Worm (Caenorhabditis elegans) whole organism, L3 larva: Measurements from ENCODE around the gene hlh-29.

Experiments
- R02D3.7 ChIP-seq: fragments of 150-350 bp; optimal IDR thresholded peaks from 2 replicates; lab custom pipeline; 2014; ENCODE audit warnings: missing biosample characterization, missing genetic modification characterization
- ama-1 ChIP-seq: fragments of 150-350 bp; optimal IDR thresholded peaks from 2 replicates; lab custom pipeline; 2018
- ceh-28 ChIP-seq: fragments of 150-350 bp; optimal IDR thresholded peaks from 2 replicates; lab custom pipeline; 2014; ENCODE audit warnings: missing biosample characterization, missing genetic modification reagents, missing genetic modification characterization
- ceh-9 ChIP-seq: sonication (generic microtip); optimal IDR thresholded peaks from 2 replicates; lab custom pipeline; 2018; ENCODE audit warnings: missing biosample characterization, missing genetic modification characterization
- daf-12 ChIP-seq: fragments of 150-350 bp; optimal IDR thresholded peaks from 2 replicates; lab custom pipeline; 2014; ENCODE audit warnings: missing biosample characterization, missing genetic modification reagents, missing genetic modification characterization
- egl-27 ChIP-seq: sonication (generic microtip); optimal IDR thresholded peaks from 4 replicates; lab custom pipeline; 2017; ENCODE audit warnings: missing biosample characterization, missing genetic modification reagents, missing genetic modification characterization
- egl-5 ChIP-seq: fragments of 150-350 bp; optimal IDR thresholded peaks from 2 replicates; lab custom pipeline; 2017; ENCODE audit warnings: missing biosample characterization, missing genetic modification reagents, missing genetic modification characterization, inconsistent platforms
- elt-1 ChIP-seq: fragments of 150-350 bp; optimal IDR thresholded peaks from 2 replicates; lab custom pipeline; 2014; ENCODE audit warnings: missing biosample characterization, missing genetic modification characterization
- elt-3 ChIP-seq, 3 experiments: fragments of 150-350 bp in 1 of 3; sonication (generic microtip) in 2 of 3; optimal IDR thresholded peaks; 2 replicates in 2 of 3; 4 replicates in 1 of 3; lab custom pipeline; 2014 to 2017; ENCODE audit warnings: missing biosample characterization in 3 of 3, missing genetic modification characterization in 3 of 3
- fkh-10 ChIP-seq: sonication (generic microtip); optimal IDR thresholded peaks from 2 replicates; lab custom pipeline; 2017; ENCODE audit warnings: missing biosample characterization, missing genetic modification reagents, missing genetic modification characterization
- fkh-2 ChIP-seq: fragments of 150-350 bp; optimal IDR thresholded peaks from 2 replicates; lab custom pipeline; 2014; ENCODE audit warnings: missing biosample characterization, missing genetic modification reagents, missing genetic modification characterization
- fos-1 ChIP-seq: fragments of 150-350 bp; optimal IDR thresholded peaks from 2 replicates; lab custom pipeline; 2014; ENCODE audit warnings: missing biosample characterization, missing genetic modification characterization
- hmg-11 ChIP-seq: sonication (generic microtip); optimal IDR thresholded peaks from 2 replicates; lab custom pipeline; 2016; ENCODE audit warnings: missing genetic modification characterization, missing compliant biosample characterization
- jun-1 ChIP-seq: fragments of 150-350 bp; optimal IDR thresholded peaks from 2 replicates; lab custom pipeline; 2014; ENCODE audit warnings: missing biosample characterization, missing genetic modification reagents, missing genetic modification characterization
- lin-15B ChIP-seq: fragments of 150-350 bp; optimal IDR thresholded peaks from 2 replicates; lab custom pipeline; 2014; ENCODE audit warnings: missing biosample characterization, missing genetic modification characterization
- lin-39 ChIP-seq: fragments of 150-350 bp; optimal IDR thresholded peaks from 2 replicates; lab custom pipeline; 2018; ENCODE audit warnings: missing biosample characterization, missing genetic modification reagents, missing genetic modification characterization
- mml-1 ChIP-seq: fragments of 150-350 bp; sonication (generic microtip); optimal IDR thresholded peaks from 3 replicates; lab custom pipeline; 2014; ENCODE audit warnings: missing biosample characterization, missing genetic modification characterization
- nfya-1 ChIP-seq: sonication (generic microtip); optimal IDR thresholded peaks from 2 replicates; lab custom pipeline; 2017; ENCODE audit warnings: missing genetic modification characterization, mild to moderate bottlenecking, missing compliant biosample characterization, antibody characterized with exemption, moderate library complexity; ENCODE audit not compliant: insufficient read depth
- nhr-23 ChIP-seq: fragments of 150-350 bp; optimal IDR thresholded peaks from 2 replicates; lab custom pipeline; 2014; ENCODE audit warnings: missing biosample characterization, missing genetic modification reagents, missing genetic modification characterization
- nhr-237 ChIP-seq: fragments of 150-350 bp; optimal IDR thresholded peaks from 2 replicates; lab custom pipeline; 2014; ENCODE audit warnings: missing biosample characterization, missing genetic modification characterization
- nhr-25 ChIP-seq: sonication (generic microtip); optimal IDR thresholded peaks from 2 replicates; lab custom pipeline; 2017; ENCODE audit warnings: missing biosample characterization, missing genetic modification characterization
- nhr-28 ChIP-seq: fragments of 150-350 bp; optimal IDR thresholded peaks from 2 replicates; lab custom pipeline; 2014; ENCODE audit warnings: missing biosample characterization, missing genetic modification characterization
- nhr-43 ChIP-seq: sonication (generic microtip); optimal IDR thresholded peaks from 2 replicates; lab custom pipeline; 2016; ENCODE audit warnings: mild to moderate bottlenecking, missing genetic modification characterization, missing compliant biosample characterization; ENCODE audit not compliant: poor library complexity, severe bottlenecking
- nhr-77 ChIP-seq: fragments of 150-350 bp; optimal IDR thresholded peaks from 2 replicates; lab custom pipeline; 2014; ENCODE audit warnings: missing biosample characterization, missing genetic modification characterization
- pqm-1 ChIP-seq: fragments of 150-350 bp; optimal IDR thresholded peaks from 2 replicates; lab custom pipeline; 2017; ENCODE audit warnings: missing biosample characterization, missing genetic modification characterization, inconsistent platforms
- skn-1 ChIP-seq: fragments of 150-350 bp; optimal IDR thresholded peaks from 2 replicates; lab custom pipeline; 2014; ENCODE audit warnings: missing biosample characterization, missing genetic modification characterization
- snpc-4 ChIP-seq: fragments of 150-350 bp; optimal IDR thresholded peaks from 2 replicates; lab custom pipeline; 2014; ENCODE audit warnings: missing biosample characterization, missing genetic modification characterization
- tbx-2 ChIP-seq: sonication (generic microtip); optimal IDR thresholded peaks from 2 replicates; lab custom pipeline; 2016; ENCODE audit warnings: mild to moderate bottlenecking, missing genetic modification characterization, missing compliant biosample characterization
- unc-62 ChIP-seq: fragments of 150-350 bp; sonication (generic microtip); optimal IDR thresholded peaks from 4 replicates; lab custom pipeline; 2014; ENCODE audit warnings: missing biosample characterization, missing genetic modification reagents, missing genetic modification characterization
- zag-1 ChIP-seq: fragments of 150-350 bp; optimal IDR thresholded peaks from 2 replicates; lab custom pipeline; 2014; ENCODE audit warnings: missing biosample characterization, missing genetic modification characterization
- ztf-11 ChIP-seq: fragments of 150-350 bp; optimal IDR thresholded peaks from 2 replicates; lab custom pipeline; 2014; ENCODE audit warnings: missing biosample characterization, missing genetic modification characterization
- ztf-4 ChIP-seq: fragments of 150-350 bp; optimal IDR thresholded peaks from 2 replicates; lab custom pipeline; 2014; ENCODE audit warnings: missing biosample characterization, missing genetic modification characterization

hlh-29 gene

ce11 chrX:17519476-17519875 lies 29.0 kb downstream of the hlh-29 start:
- peak; percentile 6 for TF ChIP-seq tbx-2 (tag; lab: Kevin White, UChicago)
- TF ChIP-seq R02D3.7 (tag; lab: Kevin White, UChicago) = no peak
- peak; percentile 19 for TF ChIP-seq snpc-4
- no peak for TF ChIP-seq mml-1 (tag; lab: Kevin White, UChicago)
- TF ChIP-seq lin-39 (tag; lab: Kevin White, UChicago) = peak; percentile 78
- TF ChIP-seq hmg-11 = peak; percentile 62
- TF ChIP-seq nfya-1 (tag; lab: Kevin White, UChicago) = peak; percentile 61
- peak; percentile 62 for TF ChIP-seq fkh-10 (GFP tag; lab: Kevin White, UChicago)

ce11 chrX:17518293-17518692 lies 30.1 kb downstream of the hlh-29 start:
- TF ChIP-seq egl-27 (tag; lab: Kevin White, UChicago) (no peak), daf-12 (tag; lab: Kevin White, UChicago) (no peak), fkh-10 (GFP tag; lab: Kevin White, UChicago) (peak; percentile 49)

- no peak for TF ChIP-seq zag-1 (tag; lab: Kevin White, UChicago)
Observed at ce11 chrX:17517872-17518271, 30.6 kb downstream of the hlh-29 start.

ce11 chrX:17516941-17517340 lies 31.5 kb downstream of the hlh-29 start:
- TF ChIP-seq zag-1 (tag; lab: Kevin White, UChicago) = no peak
- no peak for TF ChIP-seq fos-1
- TF ChIP-seq fkh-10 (GFP tag; lab: Kevin White, UChicago) = no peak
- no peak for TF ChIP-seq ceh-28
- TF ChIP-seq nhr-25 (tag; lab: Kevin White, UChicago) = peak; percentile 55
- no peak for TF ChIP-seq daf-12 (tag; lab: Kevin White, UChicago)
- peak; percentile 65 for TF ChIP-seq egl-5
- peak; percentile 9 for TF ChIP-seq elt-1 (tag; lab: Kevin White, UChicago)
- no peak for TF ChIP-seq ceh-9 (tag; lab: Kevin White, UChicago)
- peak; percentile 32 for TF ChIP-seq ama-1 (lab: Kevin White, UChicago)
- no peak for TF ChIP-seq jun-1 (tag; lab: Kevin White, UChicago)
- no peak for TF ChIP-seq pqm-1
- TF ChIP-seq nhr-23 = peak; percentile 54

ce11 chrX:17516461-17516860 lies 32.0 kb downstream of the hlh-29 start:
- TF ChIP-seq lin-15B (tag; lab: Kevin White, UChicago) (no peak), daf-12 (tag; lab: Kevin White, UChicago) (no peak), nhr-28 (tag; lab: Kevin White, UChicago) (no peak), ama-1 (lab: Kevin White, UChicago) (no peak), ztf-4 (tag; lab: Kevin White, UChicago) (no peak), fkh-2 (tag; lab: Kevin White, UChicago) (no peak), elt-3 (tag; optimal IDR thresholded peaks at IDR 0.05; lab: Kevin White, UChicago) (no peak), skn-1 (tag; lab: Kevin White, UChicago) (no peak), nhr-77 (tag; lab: Kevin White, UChicago) (no peak), nhr-23 (no peak), unc-62 (GFP tag; lab: Kevin White, UChicago) (no peak), ztf-11 (tag; lab: Kevin White, UChicago) (no peak)

- no peak for TF ChIP-seq nhr-237 (tag; lab: Kevin White, UChicago)
- peak; percentile 21 for TF ChIP-seq nhr-23
- peak; percentile 57 for TF ChIP-seq nhr-43 (tag; lab: Kevin White, UChicago)
Observed at ce11 chrX:17515207-17515902, 33.1 kb downstream of the hlh-29 start.
